Worm (Caenorhabditis elegans): ENCODE results near the gene F48E8.2.
A peak's percentile ranks its signal among the peaks of the same experiment; 100 is the strongest.

F48E8.2 gene

DNA sequence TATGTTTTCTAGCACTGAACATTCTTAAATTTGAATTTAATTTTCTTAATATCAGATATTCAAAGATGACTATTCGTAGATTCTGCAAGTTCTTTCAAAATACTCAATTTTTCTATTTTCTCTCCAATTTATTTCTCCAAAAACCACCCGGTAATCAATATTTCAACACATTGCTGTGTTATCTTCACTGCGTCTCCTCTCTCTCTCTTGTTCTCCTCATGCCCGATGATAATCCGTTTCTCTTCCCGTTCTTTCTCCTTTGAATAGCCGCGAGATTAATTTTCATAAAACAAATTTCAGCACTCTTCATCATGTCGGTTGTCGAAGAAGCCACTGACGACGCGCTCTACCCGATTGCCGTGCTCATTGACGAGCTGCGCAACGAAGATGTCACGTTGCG is 13.7 kb upstream of the F48E8.2 start, which contains the start of gene paa-1:
Gene paa-1 (plus strand): TSS at position 301 of the 400 bp plus-strand sequence.
- TF ChIP-seq unc-130 (GFP tag; optimal IDR thresholded peaks at IDR 0.05) (no peak), nhr-179 (tag; optimal IDR thresholded peaks at IDR 0.05) (no peak), snpc-4 (GFP tag; optimal IDR thresholded peaks at IDR 0.05) (no peak), snpc-4 (tag; optimal IDR thresholded peaks at IDR 0.05) (no peak), attf-5 (GFP tag; optimal IDR thresholded peaks at IDR 0.05) (no peak), zfh-2 (GFP tag; conservative IDR thresholded peaks at IDR 0.05) (no peak), F37B4.10 (GFP tag; IDR thresholded peaks at IDR 0.05) (no peak), ceh-27 (GFP tag; optimal IDR thresholded peaks at IDR 0.05) (no peak), akir-1 (GFP tag; optimal IDR thresholded peaks at IDR 0.05) (no peak), lag-1 (GFP tag; IDR thresholded peaks at IDR 0.05) (no peak), F39B2.1 (GFP tag; IDR thresholded peaks at IDR 0.05) (no peak), aptf-2 (GFP tag; conservative IDR thresholded peaks at IDR 0.05) (no peak), xnd-1 (tag; optimal IDR thresholded peaks at IDR 0.05) (no peak), lin-26 (GFP tag; IDR thresholded peaks at IDR 0.05) (no peak), bed-1 (GFP tag; IDR thresholded peaks at IDR 0.05) (no peak), D2030.7 (GFP tag; IDR thresholded peaks at IDR 0.05) (no peak)

DNA sequence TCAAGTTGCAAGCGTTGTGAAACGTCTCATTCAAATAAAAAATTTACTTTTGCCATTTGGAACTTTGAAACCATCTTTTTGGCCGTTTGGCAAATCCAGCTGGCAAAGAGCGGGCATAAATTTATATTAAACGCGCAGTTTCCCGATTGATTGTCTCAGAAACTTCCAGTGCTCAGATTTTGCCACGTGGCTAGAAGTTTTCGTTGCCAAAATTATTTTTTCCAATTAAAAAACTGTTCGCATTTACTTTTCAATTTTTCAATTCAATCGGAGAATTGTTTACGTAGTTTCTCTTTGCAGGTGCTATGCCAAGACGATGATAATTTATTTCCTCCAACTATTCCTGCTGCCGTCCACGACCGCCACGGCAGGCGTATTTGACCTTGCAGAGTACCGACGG is 10.9 kb upstream of the F48E8.2 start, which contains the start of gene F48E8.4:
Gene F48E8.4 (plus strand): TSS at position 301 of the 400 bp plus-strand sequence.
- TF ChIP-seq B0336.3 (GFP tag; IDR thresholded peaks at IDR 0.05) (0 out of 2 replicates have a peak, but pooled peaks have one; percentile 18), F57A8.1 (GFP tag; optimal IDR thresholded peaks at IDR 0.05) (no peak), akir-1 (GFP tag; optimal IDR thresholded peaks at IDR 0.05) (no peak), madf-6 (GFP tag; IDR thresholded peaks at IDR 0.05) (no peak), mcd-1 (GFP tag; IDR thresholded peaks at IDR 0.05) (0 out of 2 replicates have a peak, but pooled peaks have one; percentile 16), unc-62 (GFP tag; optimal IDR thresholded peaks at IDR 0.05) (no peak), F55B11.4 (tag; optimal IDR thresholded peaks at IDR 0.05; ENCODE audit: borderline replicate concordance, insufficient read depth) (no peak), nfya-1 (tag; optimal IDR thresholded peaks at IDR 0.05; ENCODE audit: borderline replicate concordance, insufficient read depth) (no peak), mes-4 (tag; optimal IDR thresholded peaks at IDR 0.05) (no peak), ztf-28 (GFP tag; IDR thresholded peaks at IDR 0.05) (no peak), repo-1 (tag; optimal IDR thresholded peaks at IDR 0.05) (peak; percentile 19), ceh-91 (GFP tag; IDR thresholded peaks at IDR 0.05) (no peak), ceh-40 (GFP tag; IDR thresholded peaks at IDR 0.05) (no peak), lin-54 (GFP tag; optimal IDR thresholded peaks at IDR 0.05) (no peak), ets-4 (GFP tag; optimal IDR thresholded peaks at IDR 0.05) (no peak), lin-40 (tag; optimal IDR thresholded peaks at IDR 0.05) (no peak), atf-7 (tag; optimal IDR thresholded peaks at IDR 0.05) (no peak), egrh-3 (GFP tag; IDR thresholded peaks at IDR 0.05) (no peak)

DNA sequence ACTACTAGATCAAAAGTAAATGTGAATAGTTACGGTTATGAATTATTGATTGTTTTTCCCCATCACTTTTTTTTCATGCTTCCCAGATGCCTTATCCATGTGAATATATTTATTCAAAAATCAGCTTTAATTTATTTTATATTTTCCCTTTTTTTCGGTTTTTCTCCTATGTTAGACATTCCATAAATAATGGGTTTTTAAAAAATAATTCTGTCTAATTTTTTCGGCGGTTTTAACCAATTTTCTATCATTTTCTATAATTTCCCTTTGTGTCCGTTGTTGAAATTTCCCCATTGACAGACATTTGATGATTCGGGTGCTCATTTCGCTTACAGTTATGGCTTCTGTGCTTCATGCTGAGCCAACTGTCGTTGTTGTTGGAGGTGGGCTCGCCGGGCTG is 3.1 kb upstream of the F48E8.2 start, which contains the start of gene F48E8.3:
Gene F48E8.3 (plus strand): TSS at position 301 of the 400 bp plus-strand sequence.
- no peak for TF ChIP-seq nfya-1 (tag; optimal IDR thresholded peaks at IDR 0.05; ENCODE audit: borderline replicate concordance, insufficient read depth)
- no peak for TF ChIP-seq rec-8 (tag; optimal IDR thresholded peaks at IDR 0.05)
- no peak for TF ChIP-seq Y95B8A.8 (GFP tag; IDR thresholded peaks at IDR 0.05)
- TF ChIP-seq sptf-2 (GFP tag; optimal IDR thresholded peaks at IDR 0.05): no peak
- TF ChIP-seq mcd-1 (GFP tag; IDR thresholded peaks at IDR 0.05): no peak
- no peak for TF ChIP-seq madf-10 (tag; optimal IDR thresholded peaks at IDR 0.05)
- no peak for TF ChIP-seq zfh-2 (GFP tag; conservative IDR thresholded peaks at IDR 0.05)
- no peak for TF ChIP-seq ccch-3 (GFP tag; optimal IDR thresholded peaks at IDR 0.05)
- TF ChIP-seq repo-1 (tag; optimal IDR thresholded peaks at IDR 0.05): no peak
- no peak for TF ChIP-seq pha-4 (tag; optimal IDR thresholded peaks at IDR 0.05)
- TF ChIP-seq Y56A3A.18 (GFP tag; IDR thresholded peaks at IDR 0.05): no peak
- no peak for TF ChIP-seq F23B12.7 (tag; optimal IDR thresholded peaks at IDR 0.05; ENCODE audit: insufficient read depth)
- no peak for TF ChIP-seq tbx-9 (tag; optimal IDR thresholded peaks at IDR 0.05; ENCODE audit: borderline replicate concordance)
